Worm (Caenorhabditis elegans) whole organism, young adult: ENCODE measurements around the gene ent-1.

Experiments
- B0261.1 ChIP-seq: sonication (generic microtip); optimal IDR thresholded peaks from 2 replicates; lab custom pipeline; 2016; ENCODE audit warnings: mild to moderate bottlenecking, missing genetic modification characterization, moderate library complexity, missing compliant biosample characterization
- K12H6.12 ChIP-seq: fragments of 200-800 bp; sonication (Bioruptor generic); optimal IDR thresholded peaks from 2 replicates; lab custom pipeline; 2018; ENCODE audit warnings: mild to moderate bottlenecking, missing genetic modification characterization, missing compliant biosample characterization

DNA sequence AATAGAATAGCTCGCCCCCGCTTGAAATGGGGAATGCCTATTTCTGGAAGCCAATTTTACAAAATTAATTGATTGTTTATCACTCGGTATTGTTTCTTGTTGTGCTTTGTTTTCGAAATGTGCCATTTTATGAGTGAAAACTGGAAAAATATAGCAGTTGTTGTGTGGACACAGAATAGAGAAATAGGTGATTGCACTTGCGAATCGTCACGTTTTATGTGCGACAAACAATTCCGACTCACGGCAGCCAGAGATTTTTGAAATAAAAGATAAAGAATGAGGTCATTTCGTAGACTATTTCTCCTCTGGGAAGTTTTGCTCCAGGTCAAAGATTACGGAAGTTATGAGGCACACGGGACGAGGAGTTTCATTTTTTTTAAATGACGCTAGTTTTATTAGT lies 8.4 kb downstream of the ent-1 start:
- no peak for TF ChIP-seq K12H6.12 (tag; lab: Kevin White, UChicago)
- TF ChIP-seq B0261.1 (tag; lab: Kevin White, UChicago) = no peak
